Fruit fly (Drosophila melanogaster): Measurements from ENCODE around the gene Mdr65.

- peak; percentile 98 for TF ChIP-seq Eip78C (GFP tag)
- TF ChIP-seq net (GFP tag; optimal IDR thresholded peaks at IDR 0.05) = peak; percentile 78
- TF ChIP-seq Sox15 (GFP tag; optimal IDR thresholded peaks at IDR 0.05) = peak; percentile 50
- peak; percentile 17 for TF ChIP-seq Blimp-1 (GFP tag; optimal IDR thresholded peaks at IDR 0.05)
- peak; percentile 82 for TF ChIP-seq Hr4 (GFP tag; optimal IDR thresholded peaks at IDR 0.05)
- TF ChIP-seq CG8632 (GFP tag; optimal IDR thresholded peaks at IDR 0.05) = peak; percentile 73
- no peak for TF ChIP-seq fd85E (GFP tag; optimal IDR thresholded peaks at IDR 0.05)
- peak; percentile 76 for TF ChIP-seq Lpt (GFP tag; optimal IDR thresholded peaks at IDR 0.05)
- TF ChIP-seq eg (GFP tag; IDR thresholded peaks at IDR 0.05) = peak; percentile 92
- TF ChIP-seq pdm3 (GFP tag; optimal IDR thresholded peaks at IDR 0.05) = peak; percentile 75
- TF ChIP-seq CG16779 (tag; optimal IDR thresholded peaks at IDR 0.05) = peak; percentile 60
- peak; percentile 54 for TF ChIP-seq CG1621 (tag; optimal IDR thresholded peaks at IDR 0.05)
- peak; percentile 69 for TF ChIP-seq Ets96B (tag; optimal IDR thresholded peaks at IDR 0.05)
- no peak for TF ChIP-seq CG8319 (GFP tag; optimal IDR thresholded peaks at IDR 0.05)
These were observed 20.8 kb upstream of the Mdr65 start for dm6 chr3L:6266321-6266720.

All from whole organism, prepupa.